Fruit fly (Drosophila melanogaster) whole organism, prepupa: Measurements from ENCODE around the gene CG11698.

Experiments
- Blimp-1 ChIP-seq: fragments of 200-800 bp; sonication (Bioruptor generic); optimal IDR thresholded peaks from 3 replicates; lab custom pipeline; 2017; ENCODE audit warnings: missing biosample characterization, missing genetic modification characterization, mild to moderate bottlenecking, moderate library complexity, missing genetic modification reagents
- CG11294 ChIP-seq: fragments of 200-800 bp; sonication (Bioruptor generic); IDR thresholded peaks from 2 replicates; pipeline ENCODE4 v1.3.6; 2022; ENCODE audit warnings: missing biosample characterization, missing genetic modification characterization
- CG11762 ChIP-seq: fragments of 200-800 bp; sonication (Bioruptor generic); optimal IDR thresholded peaks from 3 replicates; lab custom pipeline; 2016; ENCODE audit warnings: missing biosample characterization, missing genetic modification characterization; ENCODE audit not compliant: insufficient read depth
- CG15336 ChIP-seq: fragments of 200-800 bp; sonication (Bioruptor generic); IDR thresholded peaks from 2 replicates; pipeline ENCODE4 v1.3.6; 2022; ENCODE audit warnings: missing biosample characterization, missing genetic modification characterization
- CG1621 ChIP-seq: fragments of 200-800 bp; sonication (Bioruptor generic); optimal IDR thresholded peaks from 3 replicates; lab custom pipeline; 2018; ENCODE audit warnings: missing biosample characterization, mild to moderate bottlenecking, missing genetic modification characterization
- CG16779 ChIP-seq: fragments of 200-800 bp; sonication (Bioruptor generic); optimal IDR thresholded peaks from 3 replicates; lab custom pipeline; 2017; ENCODE audit warnings: missing biosample characterization, mild to moderate bottlenecking, missing genetic modification characterization
- CG3032 ChIP-seq: fragments of 200-800 bp; optimal IDR thresholded peaks from 2 replicates; lab custom pipeline; 2019; ENCODE audit warnings: missing biosample characterization, mild to moderate bottlenecking, missing genetic modification characterization, moderate library complexity
- CG31627 ChIP-seq: fragments of 200-800 bp; sonication (Bioruptor generic); optimal IDR thresholded peaks from 3 replicates; lab custom pipeline; 2016; ENCODE audit warnings: missing biosample characterization, missing genetic modification characterization
- CG32006 ChIP-seq: fragments of 200-800 bp; sonication (Bioruptor generic); optimal IDR thresholded peaks from 3 replicates; lab custom pipeline; 2017; ENCODE audit warnings: missing biosample characterization, mild to moderate bottlenecking, missing genetic modification characterization
- CG34406 ChIP-seq: fragments of 200-800 bp; sonication (Bioruptor generic); optimal IDR thresholded peaks from 3 replicates; lab custom pipeline; 2016; ENCODE audit warnings: missing biosample characterization, missing genetic modification characterization
- CG3919 ChIP-seq: fragments of 200-800 bp; sonication (Bioruptor generic); optimal IDR thresholded peaks from 3 replicates; lab custom pipeline; 2016; ENCODE audit warnings: missing biosample characterization, missing genetic modification characterization
- CG4318 ChIP-seq: fragments of 200-800 bp; sonication (Bioruptor generic); optimal IDR thresholded peaks from 3 replicates; lab custom pipeline; 2017; ENCODE audit warnings: missing biosample characterization, mild to moderate bottlenecking, missing genetic modification characterization
- CG6276 ChIP-seq: fragments of 200-800 bp; sonication (Bioruptor generic); optimal IDR thresholded peaks from 2 replicates; lab custom pipeline; 2017; ENCODE audit warnings: missing biosample characterization, mild to moderate bottlenecking, missing genetic modification characterization
- CG6792 ChIP-seq: fragments of 200-800 bp; sonication (Bioruptor generic); optimal IDR thresholded peaks from 3 replicates; lab custom pipeline; 2016; ENCODE audit warnings: missing biosample characterization, missing genetic modification characterization
- CG6808 ChIP-seq: fragments of 200-800 bp; sonication (Bioruptor generic); optimal IDR thresholded peaks from 3 replicates; lab custom pipeline; 2017; ENCODE audit warnings: missing biosample characterization, missing genetic modification characterization, mild to moderate bottlenecking, moderate library complexity, missing genetic modification reagents
- CG6854 ChIP-seq: fragments of 200-800 bp; sonication (Bioruptor generic); optimal IDR thresholded peaks from 2 replicates; lab custom pipeline; 2017; ENCODE audit warnings: missing biosample characterization, mild to moderate bottlenecking, missing genetic modification characterization
- CG7368 ChIP-seq: fragments of 200-800 bp; sonication (Bioruptor generic); optimal IDR thresholded peaks from 3 replicates; lab custom pipeline; 2016; ENCODE audit warnings: missing biosample characterization, missing genetic modification characterization
- CG8119 ChIP-seq: fragments of 200-800 bp; sonication (Bioruptor generic); IDR thresholded peaks from 3 replicates; pipeline ENCODE4 v1.3.6; 2022; ENCODE audit warnings: missing biosample characterization, missing genetic modification characterization
- CG8632 ChIP-seq: fragments of 200-800 bp; sonication (Bioruptor generic); optimal IDR thresholded peaks from 3 replicates; lab custom pipeline; 2016; ENCODE audit warnings: missing biosample characterization, missing genetic modification characterization
- CG9139 ChIP-seq: fragments of 200-800 bp; sonication (Bioruptor generic); optimal IDR thresholded peaks from 3 replicates; lab custom pipeline; 2017; ENCODE audit warnings: missing biosample characterization, mild to moderate bottlenecking, missing genetic modification characterization
- Eip75B ChIP-seq: fragments of 200-800 bp; sonication (Bioruptor generic); optimal IDR thresholded peaks from 3 replicates; lab custom pipeline; 2016; ENCODE audit warnings: missing biosample characterization, missing genetic modification characterization
- Eip78C ChIP-seq: fragments of 200-800 bp; sonication (Bioruptor generic); peaks from one replicate; lab custom pipeline; 2016; ENCODE audit warnings: missing biosample characterization, missing genetic modification characterization
- Eip93F ChIP-seq: fragments of 200-800 bp; sonication (Bioruptor generic); optimal IDR thresholded peaks from 2 replicates; lab custom pipeline; 2016; ENCODE audit warnings: missing biosample characterization, mild to moderate bottlenecking, missing genetic modification characterization
- Ets96B ChIP-seq: fragments of 200-800 bp; optimal IDR thresholded peaks from 2 replicates; lab custom pipeline; 2019; ENCODE audit warnings: missing biosample characterization, mild to moderate bottlenecking, missing genetic modification characterization, moderate library complexity
- Gug ChIP-seq: fragments of 200-800 bp; sonication (Bioruptor generic); IDR thresholded peaks from 2 replicates; pipeline ENCODE4 v1.3.6; 2022; ENCODE audit warnings: missing biosample characterization, missing genetic modification characterization
- Hr38 ChIP-seq: sonication (Bioruptor generic); optimal IDR thresholded peaks from 2 replicates; lab custom pipeline; 2016; ENCODE audit warnings: missing biosample characterization, missing genetic modification characterization
- Hr39 ChIP-seq: fragments of 200-800 bp; sonication (Bioruptor generic); optimal IDR thresholded peaks from 2 replicates; lab custom pipeline; 2016; ENCODE audit warnings: missing biosample characterization, missing genetic modification characterization
- Hr4 ChIP-seq: fragments of 200-800 bp; sonication (Bioruptor generic); optimal IDR thresholded peaks from 3 replicates; lab custom pipeline; 2016; ENCODE audit warnings: missing biosample characterization, missing genetic modification characterization
- Met ChIP-seq: fragments of 200-800 bp; sonication (Bioruptor generic); optimal IDR thresholded peaks from 3 replicates; lab custom pipeline; 2016; ENCODE audit warnings: missing biosample characterization, missing genetic modification characterization
- OdsH ChIP-seq: fragments of 200-800 bp; sonication (Bioruptor generic); optimal IDR thresholded peaks from 3 replicates; lab custom pipeline; 2016; ENCODE audit warnings: missing biosample characterization, missing genetic modification characterization
- Smox ChIP-seq: fragments of 200-800 bp; sonication (Bioruptor generic); optimal IDR thresholded peaks from 3 replicates; lab custom pipeline; 2016; ENCODE audit warnings: missing biosample characterization, missing genetic modification characterization
- Sox14 ChIP-seq: fragments of 200-800 bp; sonication (Bioruptor generic); optimal IDR thresholded peaks from 3 replicates; lab custom pipeline; 2016; ENCODE audit warnings: missing biosample characterization, missing genetic modification characterization
- Sox15 ChIP-seq: fragments of 200-800 bp; sonication (Bioruptor generic); optimal IDR thresholded peaks from 3 replicates; lab custom pipeline; 2016; ENCODE audit warnings: missing biosample characterization, missing genetic modification characterization
- acj6 ChIP-seq: fragments of 200-800 bp; sonication (Bioruptor generic); optimal IDR thresholded peaks from 3 replicates; lab custom pipeline; 2016; ENCODE audit warnings: missing biosample characterization, missing genetic modification characterization
- cyc ChIP-seq: fragments of 200-800 bp; sonication (Bioruptor generic); optimal IDR thresholded peaks from 3 replicates; lab custom pipeline; 2016; ENCODE audit warnings: missing biosample characterization, missing genetic modification characterization
- dac ChIP-seq: fragments of 200-800 bp; sonication (Bioruptor generic); optimal IDR thresholded peaks from 2 replicates; lab custom pipeline; 2017; ENCODE audit warnings: missing biosample characterization, mild to moderate bottlenecking, missing genetic modification characterization
- dsx ChIP-seq: fragments of 200-800 bp; optimal IDR thresholded peaks from 3 replicates; lab custom pipeline; 2019; ENCODE audit warnings: missing biosample characterization, mild to moderate bottlenecking, missing genetic modification characterization, moderate library complexity; ENCODE audit not compliant: poor library complexity, severe bottlenecking
- eg ChIP-seq: fragments of 200-800 bp; sonication (Bioruptor generic); IDR thresholded peaks from 3 replicates; pipeline ENCODE4 v1.3.6; 2022; ENCODE audit warnings: missing biosample characterization, missing genetic modification characterization
- esn ChIP-seq: fragments of 200-800 bp; sonication (Bioruptor generic); optimal IDR thresholded peaks from 2 replicates; lab custom pipeline; 2016; ENCODE audit warnings: missing biosample characterization, mild to moderate bottlenecking, missing genetic modification characterization, moderate library complexity
- fd59A ChIP-seq: fragments of 200-800 bp; sonication (Bioruptor generic); optimal IDR thresholded peaks from 2 replicates; lab custom pipeline; 2017; ENCODE audit warnings: missing biosample characterization, mild to moderate bottlenecking, missing genetic modification characterization, missing genetic modification reagents
- fd85E ChIP-seq: fragments of 200-800 bp; sonication (Bioruptor generic); optimal IDR thresholded peaks from 3 replicates; lab custom pipeline; 2016; ENCODE audit warnings: missing biosample characterization, missing genetic modification characterization
- fkh ChIP-seq: fragments of 200-800 bp; sonication (Bioruptor generic); optimal IDR thresholded peaks from 3 replicates; lab custom pipeline; 2017; ENCODE audit warnings: missing biosample characterization, mild to moderate bottlenecking, missing genetic modification characterization, moderate library complexity
- lz ChIP-seq: fragments of 200-800 bp; sonication (Bioruptor generic); optimal IDR thresholded peaks from 3 replicates; lab custom pipeline; 2016; ENCODE audit warnings: missing biosample characterization, missing genetic modification characterization
- net ChIP-seq: fragments of 200-800 bp; sonication (Bioruptor generic); optimal IDR thresholded peaks from 3 replicates; lab custom pipeline; 2016; ENCODE audit warnings: missing biosample characterization, missing genetic modification characterization
- pdm3 ChIP-seq: fragments of 200-800 bp; sonication (Bioruptor generic); optimal IDR thresholded peaks from 3 replicates; lab custom pipeline; 2016; ENCODE audit warnings: missing biosample characterization, missing genetic modification characterization
- salr ChIP-seq, 2 experiments: fragments of 200-800 bp; sonication (Bioruptor generic); optimal IDR thresholded peaks; 3 replicates each; lab custom pipeline; 2016 to 2018; ENCODE audit warnings: missing biosample characterization in 2 of 2, missing genetic modification characterization in 2 of 2, mild to moderate bottlenecking in 1 of 2
- ss ChIP-seq, 2 experiments: fragments of 200-800 bp; sonication (Bioruptor generic); optimal IDR thresholded peaks; 2 replicates in 1 of 2; 3 replicates in 1 of 2; lab custom pipeline; 2017 to 2018; ENCODE audit warnings: mild to moderate bottlenecking in 2 of 2, missing biosample characterization in 2 of 2, missing genetic modification characterization in 2 of 2, moderate library complexity in 1 of 2
- svp ChIP-seq: fragments of 200-800 bp; sonication (Bioruptor generic); peaks from one replicate; lab custom pipeline; 2016; ENCODE audit warnings: missing biosample characterization, missing genetic modification characterization
- vri ChIP-seq: fragments of 200-800 bp; sonication (Bioruptor generic); optimal IDR thresholded peaks from 3 replicates; lab custom pipeline; 2016; ENCODE audit warnings: missing biosample characterization, mild to moderate bottlenecking, missing genetic modification characterization

CG11698 gene

DNA sequence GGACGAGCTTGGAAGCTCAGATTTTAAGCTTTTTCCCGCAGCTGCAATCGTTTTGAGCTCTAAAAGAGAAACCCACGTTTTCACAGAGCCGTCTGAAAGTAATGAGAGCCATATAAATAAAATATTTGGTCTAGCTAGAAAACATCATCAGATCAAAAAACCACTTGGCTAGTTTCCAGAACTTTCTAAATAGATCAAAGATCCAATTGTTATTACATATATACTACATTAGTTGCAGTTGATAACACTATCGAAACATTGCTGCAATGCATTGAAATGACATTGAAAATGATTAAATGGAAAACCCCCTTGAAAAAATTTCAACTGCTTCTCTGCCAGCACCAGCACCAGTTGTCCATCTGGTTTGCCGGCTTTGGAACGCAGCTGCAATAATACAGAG is 43.0 kb downstream of the CG11698 start (continued):
- peak; percentile 76 for TF ChIP-seq lz
- TF ChIP-seq Sox15 = peak; percentile 92
- peak; percentile 86 for TF ChIP-seq Eip75B (GFP tag; lab: Kevin White, UChicago)
- peak; percentile 89 for TF ChIP-seq CG7368 (GFP tag; lab: Kevin White, UChicago)
- peak; percentile 70 for TF ChIP-seq dsx (GFP tag; lab: Kevin White, UChicago)
- peak; percentile 41 for TF ChIP-seq CG1621 (tag; lab: Kevin White, UChicago)
- TF ChIP-seq fkh (GFP tag; lab: Kevin White, UChicago) = no peak
- TF ChIP-seq CG34406 (GFP tag; lab: Kevin White, UChicago) = peak; percentile 87
- TF ChIP-seq CG3032 (tag; lab: Kevin White, UChicago) = peak; percentile 78
- peak; percentile 22 for TF ChIP-seq esn (GFP tag; lab: Kevin White, UChicago)
- peak; percentile 97 for TF ChIP-seq CG8119
- TF ChIP-seq CG6808 = peak; percentile 68

DNA sequence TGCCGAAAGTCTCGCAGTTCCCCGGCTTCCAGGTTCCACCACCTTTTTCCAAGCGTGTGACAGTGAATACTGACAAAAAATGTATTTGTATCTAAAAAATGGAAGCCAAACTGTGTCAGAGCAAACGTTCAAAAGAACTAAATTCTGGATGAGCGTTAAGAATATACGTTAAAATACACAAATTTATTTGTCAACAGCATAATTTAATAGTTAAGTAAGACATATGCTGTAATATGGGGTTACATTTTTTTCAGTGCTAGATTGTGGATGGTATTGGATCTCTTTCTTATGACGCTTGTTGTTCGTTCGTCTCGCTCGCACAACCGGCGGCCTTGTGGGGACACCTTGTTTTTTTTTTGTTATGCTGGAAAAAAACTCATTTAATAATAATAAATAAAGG is 43.6 kb downstream of the CG11698 start:
- TF ChIP-seq Hr39 (GFP tag; lab: Kevin White, UChicago) (peak; percentile 83), Met (GFP tag; lab: Kevin White, UChicago) (peak; percentile 75), Blimp-1 (no peak), CG6276 (GFP tag; lab: Kevin White, UChicago) (peak; percentile 77), Hr38 (GFP tag; lab: Kevin White, UChicago) (no peak), Eip75B (GFP tag; lab: Kevin White, UChicago) (peak; percentile 86), fd59A (GFP tag; lab: Kevin White, UChicago) (peak; percentile 67), dac (GFP tag; lab: Kevin White, UChicago) (peak; percentile 62), Hr4 (GFP tag; lab: Kevin White, UChicago) (peak; percentile 91), Eip93F (GFP tag; lab: Kevin White, UChicago) (no peak), CG11762 (GFP tag; lab: Kevin White, UChicago) (peak; percentile 89), fkh (GFP tag; lab: Kevin White, UChicago) (peak; percentile 76), CG32006 (GFP tag; lab: Kevin White, UChicago) (peak; percentile 85), pdm3 (GFP tag; lab: Kevin White, UChicago) (peak; percentile 87), CG15336 (peak; percentile 92), CG6792 (GFP tag; lab: Kevin White, UChicago) (peak; percentile 84), CG16779 (tag; lab: Kevin White, UChicago) (peak; percentile 71), Gug (GFP tag; lab: Robert Waterston, UW) (peak; percentile 77), OdsH (peak; percentile 90), CG7368 (GFP tag; lab: Kevin White, UChicago) (peak; percentile 85), Sox15 (peak; percentile 86), salr (GFP tag; optimal IDR thresholded peaks at IDR 0.05; lab: Kevin White, UChicago) (peak; percentile 69 to 85), net (peak; percentile 48), CG1621 (tag; lab: Kevin White, UChicago) (peak; percentile 86), CG3919 (GFP tag; lab: Kevin White, UChicago) (peak; percentile 92), CG8632 (peak; percentile 80), acj6 (GFP tag; lab: Kevin White, UChicago) (peak; percentile 90), svp (GFP tag; lab: Kevin White, UChicago) (peak; percentile 90), Ets96B (tag; lab: Kevin White, UChicago) (peak; percentile 89), ss (GFP tag; optimal IDR thresholded peaks at IDR 0.05; lab: Kevin White, UChicago) (peak; percentile 46 to 89), fd85E (GFP tag; lab: Kevin White, UChicago) (peak; percentile 48), Sox14 (GFP tag; lab: Kevin White, UChicago) (peak; percentile 88), eg (GFP tag; lab: Robert Waterston, UW) (peak; percentile 92), CG31627 (peak; percentile 75), CG4318 (peak; percentile 84), CG11294 (GFP tag; lab: Robert Waterston, UW) (peak; percentile 82), vri (GFP tag; lab: Kevin White, UChicago) (peak; percentile 50), dsx (GFP tag; lab: Kevin White, UChicago) (peak; percentile 75), CG3032 (tag; lab: Kevin White, UChicago) (peak; percentile 69), cyc (GFP tag; lab: Kevin White, UChicago) (peak; percentile 79), Eip78C (GFP tag; lab: Kevin White, UChicago) (peak; percentile 97), CG6854 (GFP tag; lab: Kevin White, UChicago) (peak; percentile 28), Smox (GFP tag; lab: Kevin White, UChicago) (peak; percentile 73), CG9139 (GFP tag; lab: Kevin White, UChicago) (peak; percentile 58)
